Worm (Caenorhabditis elegans) whole organism, L4 larva: ENCODE data around the gene str-108.

Source experiments
- cey-2 ChIP-seq: sonication (generic microtip); optimal IDR thresholded peaks from 3 replicates; lab custom pipeline; 2017; ENCODE audit warnings: missing genetic modification characterization, mild to moderate bottlenecking, missing compliant biosample characterization, antibody characterized with exemption, borderline replicate concordance; ENCODE audit not compliant: insufficient read depth
- dpl-1 ChIP-seq: fragments of 150-350 bp; optimal IDR thresholded peaks from 2 replicates; lab custom pipeline; 2014; ENCODE audit warnings: missing biosample characterization, missing genetic modification reagents, missing genetic modification characterization
- dve-1 ChIP-seq: sonication (generic microtip); optimal IDR thresholded peaks from 2 replicates; lab custom pipeline; 2017; ENCODE audit warnings: antibody characterized with exemption, mild to moderate bottlenecking, missing genetic modification characterization, missing compliant biosample characterization; ENCODE audit not compliant: insufficient read depth
- egl-43 ChIP-seq: fragments of 200-800 bp; sonication (Bioruptor generic); IDR thresholded peaks from 2 replicates; pipeline ENCODE4 v1.3.6; 2022; ENCODE audit warnings: missing genetic modification reagents, missing genetic modification characterization, missing compliant biosample characterization
- hmg-1.1 ChIP-seq: fragments of 200-800 bp; sonication (Bioruptor generic); IDR thresholded peaks from 2 replicates; pipeline ENCODE4 v1.3.6; 2022; ENCODE audit warnings: missing genetic modification reagents, missing genetic modification characterization, missing compliant biosample characterization
- lin-29 ChIP-seq: fragments of 200-800 bp; sonication (Bioruptor generic); IDR thresholded peaks from 2 replicates; pipeline ENCODE4 v1.3.6; 2022; ENCODE audit warnings: missing genetic modification reagents, missing genetic modification characterization, missing compliant biosample characterization
- lin-39 ChIP-seq: fragments of 150-350 bp; optimal IDR thresholded peaks from 2 replicates; lab custom pipeline; 2014; ENCODE audit warnings: missing biosample characterization, missing genetic modification reagents, missing genetic modification characterization
- mdl-1 ChIP-seq, 2 experiments: fragments of 150-350 bp in 1 of 2; sonication (generic microtip) in 1 of 2; optimal IDR thresholded peaks; 2 replicates each; lab custom pipeline; 2014 to 2017; ENCODE audit warnings: missing biosample characterization in 2 of 2, missing genetic modification characterization in 2 of 2
- mep-1 ChIP-seq: fragments of 150-350 bp; sonication (generic microtip); optimal IDR thresholded peaks from 3 replicates; lab custom pipeline; 2014; ENCODE audit warnings: missing biosample characterization, missing genetic modification characterization
- nhr-41 ChIP-seq: fragments of 200-800 bp; sonication (Bioruptor generic); IDR thresholded peaks from 2 replicates; pipeline ENCODE4 v1.3.6; 2022; ENCODE audit warnings: missing genetic modification reagents, missing genetic modification characterization, missing compliant biosample characterization
- spr-1 ChIP-seq: sonication (generic microtip); optimal IDR thresholded peaks from 2 replicates; lab custom pipeline; 2016; ENCODE audit warnings: mild to moderate bottlenecking, missing genetic modification characterization, missing compliant biosample characterization
- ztf-11 ChIP-seq: fragments of 150-350 bp; optimal IDR thresholded peaks from 2 replicates; lab custom pipeline; 2014; ENCODE audit warnings: missing biosample characterization, missing genetic modification characterization

DNA sequence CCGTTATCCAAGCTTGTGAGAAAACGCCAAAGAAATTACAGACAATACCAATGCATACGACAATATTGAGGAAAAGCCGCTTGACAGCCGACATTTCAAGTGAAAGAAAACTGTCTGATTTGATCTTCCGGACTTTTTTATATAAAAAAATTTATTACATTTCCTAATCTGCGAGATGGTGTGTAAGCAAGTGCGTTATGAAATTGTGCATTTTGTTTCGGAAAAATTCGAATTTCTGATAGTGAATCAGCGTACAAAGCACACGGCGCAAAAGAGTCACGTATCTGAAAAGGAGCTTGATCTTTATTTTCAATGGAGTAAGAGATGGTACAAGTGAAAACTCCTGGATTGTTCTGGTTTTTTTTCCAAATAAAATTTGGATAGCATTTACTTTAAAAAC, 25.0 kb upstream of the str-108 start, which contains the start of gene clc-32:
- TF ChIP-seq spr-1 (tag; lab: Kevin White, UChicago): no peak
- TF ChIP-seq egl-43 (GFP tag; lab: Robert Waterston, UW): no peak
- no peak for TF ChIP-seq lin-29 (GFP tag; lab: Robert Waterston, UW)
- TF ChIP-seq dpl-1 (GFP tag; lab: Kevin White, UChicago): no peak
- TF ChIP-seq mep-1 (tag; lab: Kevin White, UChicago): no peak
- TF ChIP-seq dve-1 (tag; lab: Kevin White, UChicago): no peak
- no peak for TF ChIP-seq lin-39 (tag; lab: Kevin White, UChicago)
- TF ChIP-seq cey-2 (tag; lab: Kevin White, UChicago): no peak
- no peak for TF ChIP-seq nhr-41 (GFP tag; lab: Robert Waterston, UW)
- no peak for TF ChIP-seq ztf-11 (tag; lab: Kevin White, UChicago)
- no peak for TF ChIP-seq mdl-1 (tag; optimal IDR thresholded peaks at IDR 0.05; lab: Kevin White, UChicago)
- no peak for TF ChIP-seq hmg-1.1
